Worm (Caenorhabditis elegans) whole organism, young adult: Measurements from ENCODE around the gene srh-149.
A peak's percentile ranks its signal among the peaks of the same experiment; 100 is the strongest.

Source experiments
- B0035.1 ChIP-seq: sonication (generic microtip); optimal IDR thresholded peaks from 2 replicates; lab custom pipeline; 2016; ENCODE audit warnings: missing genetic modification characterization, mild to moderate bottlenecking, missing compliant biosample characterization, missing genotype, missing genetic modification reagents
- B0336.3 ChIP-seq: fragments of 200-800 bp; sonication (Bioruptor generic); IDR thresholded peaks from 2 replicates; pipeline ENCODE4 v1.3.6; 2022; ENCODE audit warnings: missing genetic modification characterization, missing compliant biosample characterization
- C17E4.6 ChIP-seq: fragments of 200-800 bp; sonication (Bioruptor generic); IDR thresholded peaks from 2 replicates; pipeline ENCODE4 v1.3.6; 2022; ENCODE audit warnings: missing genetic modification reagents, missing genetic modification characterization, missing compliant biosample characterization
- F10E7.11 ChIP-seq: sonication (generic microtip); optimal IDR thresholded peaks from 2 replicates; lab custom pipeline; 2017; ENCODE audit warnings: mild to moderate bottlenecking, missing genetic modification characterization, moderate library complexity, missing compliant biosample characterization
- F22D6.2 ChIP-seq: sonication (generic microtip); optimal IDR thresholded peaks from 2 replicates; lab custom pipeline; 2016; ENCODE audit warnings: mild to moderate bottlenecking, missing genetic modification characterization, missing compliant biosample characterization
- F33H1.4 ChIP-seq: fragments of 200-800 bp; sonication (Bioruptor generic); IDR thresholded peaks from 2 replicates; pipeline ENCODE4 v1.3.6; 2022; ENCODE audit warnings: missing genetic modification reagents, missing genetic modification characterization, missing compliant biosample characterization
- F52B5.7 ChIP-seq: sonication (generic microtip); optimal IDR thresholded peaks from 2 replicates; lab custom pipeline; 2016; ENCODE audit warnings: mild to moderate bottlenecking, missing genetic modification characterization, missing compliant biosample characterization
- K12H6.12 ChIP-seq: fragments of 200-800 bp; sonication (Bioruptor generic); optimal IDR thresholded peaks from 2 replicates; lab custom pipeline; 2018; ENCODE audit warnings: mild to moderate bottlenecking, missing genetic modification characterization, missing compliant biosample characterization
- T26A5.8 ChIP-seq: sonication (generic microtip); optimal IDR thresholded peaks from 2 replicates; lab custom pipeline; 2016; ENCODE audit warnings: missing genetic modification characterization, missing compliant biosample characterization
- Y67H2A.10 ChIP-seq: fragments of 200-800 bp; sonication (Bioruptor generic); conservative IDR thresholded peaks from 2 replicates; pipeline ENCODE4 v1.3.6; 2022; ENCODE audit warnings: missing genetic modification reagents, missing genetic modification characterization, missing compliant biosample characterization
- ZK185.1 ChIP-seq: sonication (generic microtip); optimal IDR thresholded peaks from 2 replicates; lab custom pipeline; 2016; ENCODE audit warnings: mild to moderate bottlenecking, missing genetic modification characterization, missing compliant biosample characterization; ENCODE audit not compliant: poor library complexity, severe bottlenecking
- akir-1 ChIP-seq: fragments of 200-800 bp; sonication (Bioruptor generic); optimal IDR thresholded peaks from 2 replicates; lab custom pipeline; 2018; ENCODE audit warnings: mild to moderate bottlenecking, missing genetic modification characterization, moderate library complexity, missing compliant biosample characterization
- atf-7 ChIP-seq: sonication (generic microtip); optimal IDR thresholded peaks from 2 replicates; lab custom pipeline; 2017; ENCODE audit warnings: mild to moderate bottlenecking, missing genetic modification characterization, missing compliant biosample characterization
- attf-3 ChIP-seq: fragments of 200-800 bp; sonication (Bioruptor generic); conservative IDR thresholded peaks from 2 replicates; pipeline ENCODE4 v1.3.6; 2022; ENCODE audit warnings: missing genetic modification reagents, missing genetic modification characterization, missing compliant biosample characterization
- attf-5 ChIP-seq: fragments of 200-800 bp; sonication (Bioruptor generic); optimal IDR thresholded peaks from 2 replicates; lab custom pipeline; 2018; ENCODE audit warnings: mild to moderate bottlenecking, missing genetic modification characterization, missing compliant biosample characterization
- attf-6 ChIP-seq: fragments of 200-800 bp; sonication (Bioruptor generic); IDR thresholded peaks from 2 replicates; pipeline ENCODE4 v1.3.6; 2022; ENCODE audit warnings: missing genetic modification reagents, missing genetic modification characterization, missing compliant biosample characterization
- bed-2 ChIP-seq: fragments of 200-800 bp; sonication (Bioruptor generic); IDR thresholded peaks from 2 replicates; pipeline ENCODE4 v1.3.6; 2022; ENCODE audit warnings: missing genetic modification reagents, missing genetic modification characterization, missing compliant biosample characterization
- ceh-40 ChIP-seq: fragments of 200-800 bp; sonication (Bioruptor generic); IDR thresholded peaks from 2 replicates; pipeline ENCODE4 v1.3.6; 2022; ENCODE audit warnings: missing genetic modification characterization, missing compliant biosample characterization
- dox-1 ChIP-seq: fragments of 200-800 bp; sonication (Bioruptor generic); IDR thresholded peaks from 2 replicates; pipeline ENCODE4 v1.3.6; 2022; ENCODE audit warnings: missing genetic modification reagents, missing genetic modification characterization, missing compliant biosample characterization
- efl-1 ChIP-seq: fragments of 150-350 bp; optimal IDR thresholded peaks from 2 replicates; lab custom pipeline; 2014; ENCODE audit warnings: missing biosample characterization, missing genetic modification reagents, missing genetic modification characterization
- egl-18 ChIP-seq: fragments of 200-800 bp; sonication (Bioruptor generic); IDR thresholded peaks from 2 replicates; pipeline ENCODE4 v1.3.6; 2022; ENCODE audit warnings: missing genetic modification reagents, missing genetic modification characterization, missing compliant biosample characterization
- egrh-3 ChIP-seq: fragments of 200-800 bp; sonication (Bioruptor generic); IDR thresholded peaks from 2 replicates; pipeline ENCODE4 v1.3.6; 2022; ENCODE audit warnings: missing genetic modification reagents, missing genetic modification characterization, missing compliant biosample characterization
- hlh-12 ChIP-seq: sonication (generic microtip); optimal IDR thresholded peaks from 2 replicates; lab custom pipeline; 2016; ENCODE audit warnings: missing genetic modification characterization, missing compliant biosample characterization
- hlh-26 ChIP-seq: fragments of 200-800 bp; sonication (Bioruptor generic); conservative IDR thresholded peaks from 2 replicates; pipeline ENCODE4 v1.3.6; 2022; ENCODE audit warnings: missing genetic modification reagents, missing genetic modification characterization, missing compliant biosample characterization
- hmg-20 ChIP-seq: fragments of 200-800 bp; sonication (Bioruptor generic); IDR thresholded peaks from 2 replicates; pipeline ENCODE4 v1.3.6; 2022; ENCODE audit warnings: missing genetic modification reagents, missing genetic modification characterization, missing compliant biosample characterization
- let-607 ChIP-seq, 2 experiments: fragments of 200-800 bp in 1 of 2; sonication (Bioruptor generic) in 1 of 2; sonication (generic microtip) in 1 of 2; optimal IDR thresholded peaks; 2 replicates each; lab custom pipeline; 2016 to 2018; ENCODE audit warnings: mild to moderate bottlenecking in 2 of 2, missing compliant biosample characterization in 2 of 2, missing genetic modification characterization in 2 of 2, moderate library complexity in 2 of 2, missing genotype in 1 of 2
- lsl-1 ChIP-seq: fragments of 200-800 bp; sonication (Bioruptor generic); optimal IDR thresholded peaks from 2 replicates; lab custom pipeline; 2018; ENCODE audit warnings: mild to moderate bottlenecking, missing genetic modification characterization, moderate library complexity, missing compliant biosample characterization
- lsy-27 ChIP-seq: sonication (generic microtip); optimal IDR thresholded peaks from 2 replicates; lab custom pipeline; 2017; ENCODE audit warnings: missing genetic modification characterization, mild to moderate bottlenecking, missing compliant biosample characterization, antibody characterized with exemption, missing genotype, borderline replicate concordance; ENCODE audit not compliant: insufficient read depth
- mel-28 ChIP-seq: sonication (generic microtip); optimal IDR thresholded peaks from 2 replicates; lab custom pipeline; 2016; ENCODE audit warnings: borderline replicate concordance, mild to moderate bottlenecking, missing genetic modification characterization, missing compliant biosample characterization
- mes-4 ChIP-seq: sonication (generic microtip); optimal IDR thresholded peaks from 2 replicates; lab custom pipeline; 2016; ENCODE audit warnings: missing genotype, missing genetic modification characterization, missing compliant biosample characterization
- mxl-1 ChIP-seq: sonication (generic microtip); optimal IDR thresholded peaks from 2 replicates; lab custom pipeline; 2016; ENCODE audit warnings: missing genetic modification characterization, missing compliant biosample characterization
- nfya-2 ChIP-seq: fragments of 200-800 bp; sonication (Bioruptor generic); IDR thresholded peaks from 2 replicates; pipeline ENCODE4 v1.3.6; 2022; ENCODE audit warnings: missing genetic modification reagents, missing genetic modification characterization, missing compliant biosample characterization
- nhr-27 ChIP-seq: fragments of 200-800 bp; sonication (Bioruptor generic); optimal IDR thresholded peaks from 2 replicates; lab custom pipeline; 2018; ENCODE audit warnings: mild to moderate bottlenecking, missing genetic modification characterization, moderate library complexity, missing compliant biosample characterization
- snpc-1.1 ChIP-seq: sonication (generic microtip); optimal IDR thresholded peaks from 2 replicates; lab custom pipeline; 2017; ENCODE audit warnings: missing genetic modification characterization, mild to moderate bottlenecking, missing compliant biosample characterization, antibody characterized with exemption, moderate library complexity, missing genotype, missing genetic modification reagents; ENCODE audit not compliant: insufficient read depth
- tbp1 ChIP-seq: fragments of 200-800 bp; sonication (Bioruptor generic); optimal IDR thresholded peaks from 2 replicates; lab custom pipeline; 2018; ENCODE audit warnings: mild to moderate bottlenecking, missing genetic modification characterization, missing compliant biosample characterization
- zim-3 ChIP-seq: sonication (generic microtip); optimal IDR thresholded peaks from 2 replicates; lab custom pipeline; 2017; ENCODE audit warnings: mild to moderate bottlenecking, missing genetic modification characterization, moderate library complexity, missing compliant biosample characterization

The srh-149 gene

DNA sequence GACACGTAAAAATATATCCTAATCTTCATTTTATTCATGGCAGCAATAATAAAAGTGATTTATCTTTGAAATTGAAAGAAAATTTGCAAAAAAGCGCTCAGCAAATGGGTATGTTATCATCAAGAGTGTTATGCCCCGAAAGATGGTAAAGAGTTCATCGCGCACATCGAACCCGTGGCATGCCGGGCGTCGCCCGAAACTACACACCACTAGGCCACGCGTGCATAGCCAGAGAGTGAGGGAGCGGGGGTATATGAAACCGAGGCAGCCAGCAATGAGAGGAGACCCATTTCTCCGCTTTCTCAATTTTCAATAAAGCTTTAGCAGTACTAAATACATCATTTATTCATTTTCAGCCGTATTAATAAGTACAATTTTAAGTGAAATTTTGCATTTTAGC lies 32.8 kb upstream of the srh-149 start (continued):
- TF ChIP-seq atf-7 (tag; lab: Kevin White, UChicago) = peak; percentile 88
- TF ChIP-seq B0336.3 = peak; percentile 87; the same call in 1 of the 2 replicates

DNA sequence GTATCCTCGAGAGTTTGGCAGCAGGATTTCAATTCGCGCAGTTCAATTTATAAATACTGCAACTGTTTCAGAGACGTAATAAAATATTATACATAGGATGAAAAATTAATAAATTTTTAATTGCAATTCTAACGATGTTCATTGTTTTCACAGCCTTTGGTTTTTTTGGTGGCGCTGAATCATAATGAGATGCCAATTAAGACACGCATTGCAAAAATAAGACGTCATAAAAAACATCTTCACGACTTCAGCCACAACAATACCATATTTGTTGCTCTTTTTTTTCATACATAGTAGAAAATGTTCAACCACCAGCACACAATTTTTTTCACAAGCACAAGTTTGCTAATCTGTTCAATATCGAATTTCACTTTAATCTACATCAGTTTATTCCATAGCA lies 31.3 kb upstream of the srh-149 start, which contains the start of gene str-56:
Gene str-56, plus strand, starts transcription at position 301 of the 400 bp plus-strand sequence.
- TF ChIP-seq F52B5.7 (tag; lab: Kevin White, UChicago) (no peak), nfya-2 (GFP tag; lab: Robert Waterston, UW) (no peak), snpc-1.1 (no peak), efl-1 (no peak), mxl-1 (tag; lab: Kevin White, UChicago) (no peak), zim-3 (tag; lab: Kevin White, UChicago) (no peak), attf-6 (GFP tag; lab: Robert Waterston, UW) (no peak), egl-18 (GFP tag; lab: Robert Waterston, UW) (no peak), mes-4 (tag; lab: Kevin White, UChicago) (no peak), T26A5.8 (tag; lab: Kevin White, UChicago) (no peak), F10E7.11 (no peak)

DNA sequence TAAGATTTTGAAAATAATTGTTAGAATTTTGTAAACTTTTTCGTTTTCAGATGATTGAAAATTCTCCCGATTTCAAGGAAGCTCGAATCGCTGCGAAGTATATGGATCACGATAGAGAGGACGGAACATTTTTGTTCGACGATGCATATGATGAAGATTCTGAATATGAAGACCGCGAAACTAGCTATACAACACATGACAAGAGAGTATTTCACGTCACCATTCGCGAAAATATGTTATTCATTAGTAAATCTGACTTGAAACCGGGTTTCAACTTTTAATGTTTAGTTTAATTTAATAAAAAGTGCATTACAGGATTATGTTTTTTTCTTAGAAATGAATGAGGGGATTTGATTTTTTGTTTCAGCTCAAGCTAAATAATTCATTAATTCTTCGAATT lies 29.4 kb upstream of the srh-149 start, which contains the start of gene str-57:
Gene str-57, plus strand, starts transcription at position 301 of the 400 bp plus-strand sequence.
- TF ChIP-seq tbp1 (GFP tag; lab: Kevin White, UChicago) (no peak), hlh-12 (no peak), F22D6.2 (no peak), B0336.3 (no peak), lsy-27 (no peak), ceh-40 (no peak), attf-5 (GFP tag; lab: Kevin White, UChicago) (no peak), attf-3 (GFP tag; lab: Robert Waterston, UW) (no peak), akir-1 (GFP tag; lab: Kevin White, UChicago) (no peak), B0035.1 (tag; lab: Kevin White, UChicago) (no peak)

DNA sequence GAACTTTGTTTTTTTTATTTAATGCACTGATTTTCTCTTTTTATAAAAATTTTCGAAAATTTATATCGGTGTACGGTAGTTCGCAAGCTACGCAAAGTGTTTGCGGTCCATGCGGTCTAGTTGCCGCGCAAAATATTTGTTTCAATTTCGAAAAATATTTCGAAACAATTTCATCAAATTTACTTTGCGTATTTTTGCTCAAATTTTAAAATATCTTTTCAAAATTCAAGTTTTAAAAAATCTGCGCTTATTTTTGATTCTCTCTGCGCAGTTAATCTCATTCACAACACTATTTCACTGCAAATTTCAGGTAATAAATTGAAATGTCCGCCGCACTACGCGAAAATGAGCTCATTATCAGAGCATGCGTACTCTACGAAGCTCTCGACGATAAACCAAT lies 26.4 kb upstream of the srh-149 start, which contains the start of gene fbxa-197:
Gene fbxa-197, plus strand, starts transcription at position 301 of the 400 bp plus-strand sequence.
- TF ChIP-seq lsl-1 (GFP tag; lab: Kevin White, UChicago) (peak; percentile 78), ZK185.1 (tag; lab: Kevin White, UChicago) (no peak)
- TF ChIP-seq, all 124 proteins: peak for 1

DNA sequence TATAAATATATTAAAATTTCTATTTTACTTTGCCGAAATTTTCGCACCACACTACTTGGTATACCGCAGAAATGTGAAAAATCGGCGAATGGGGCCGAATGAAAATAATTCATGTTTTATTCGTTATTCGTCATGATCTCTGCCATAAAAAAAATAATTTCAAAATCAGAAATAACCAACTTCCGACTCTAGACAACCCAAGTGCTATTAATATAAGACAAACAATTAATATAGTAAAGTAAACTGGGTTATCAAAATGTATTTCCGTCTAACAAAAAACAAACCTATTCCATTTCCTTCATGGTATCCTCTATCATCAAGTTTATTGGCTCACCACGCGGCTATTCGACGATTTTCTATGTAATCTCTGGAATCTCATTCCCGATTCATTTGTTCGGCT lies 24.8 kb upstream of the srh-149 start, which contains the start of gene srh-293:
Gene srh-293, plus strand, starts transcription at position 301 of the 400 bp plus-strand sequence.
- no peak for TF ChIP-seq egrh-3 (GFP tag; lab: Robert Waterston, UW)
- no peak for TF ChIP-seq F33H1.4 (GFP tag; lab: Robert Waterston, UW)
- TF ChIP-seq dox-1 = no peak
- TF ChIP-seq Y67H2A.10 (GFP tag; lab: Robert Waterston, UW) = no peak
- no peak for TF ChIP-seq C17E4.6 (GFP tag; lab: Robert Waterston, UW)
- no peak for TF ChIP-seq hlh-26 (GFP tag; lab: Robert Waterston, UW)
- TF ChIP-seq bed-2 (GFP tag; lab: Robert Waterston, UW) = no peak
- TF ChIP-seq mel-28 (tag; lab: Kevin White, UChicago) = no peak
- TF ChIP-seq let-607 (tag; optimal IDR thresholded peaks at IDR 0.05; lab: Kevin White, UChicago) = no peak
- no peak for TF ChIP-seq hmg-20
- TF ChIP-seq akir-1 (GFP tag; lab: Kevin White, UChicago) = no peak
- TF ChIP-seq zim-3 (tag; lab: Kevin White, UChicago) = no peak
- TF ChIP-seq ceh-40 = no peak
- no peak for TF ChIP-seq K12H6.12 (tag; lab: Kevin White, UChicago)
- TF ChIP-seq nhr-27 (tag; lab: Kevin White, UChicago) = no peak
- TF ChIP-seq, all 124 proteins: peak for 0
